Worm (Caenorhabditis elegans) whole organism, young adult: ENCODE results near the gene fbxa-174.

Experiments used
- K11D2.4 ChIP-seq: fragments of 200-800 bp; sonication (Bioruptor generic); IDR thresholded peaks from 2 replicates; pipeline ENCODE4 v1.3.6; 2022; ENCODE audit warnings: missing genetic modification reagents, missing genetic modification characterization, missing compliant biosample characterization
- ama-1 ChIP-seq, 3 experiments: fragments of 150-350 bp in 1 of 3; sonication (generic microtip) in 2 of 3; optimal IDR thresholded peaks; 2 replicates each; lab custom pipeline; 2014 to 2018; ENCODE audit warnings: missing biosample characterization in 2 of 3, missing genetic modification characterization in 2 of 3, missing genetic modification reagents in 2 of 3
- aptf-2 ChIP-seq: fragments of 200-800 bp; sonication (Bioruptor generic); conservative IDR thresholded peaks from 2 replicates; pipeline ENCODE4 v1.3.6; 2022; ENCODE audit warnings: missing genetic modification reagents, missing genetic modification characterization, missing compliant biosample characterization
- athp-1 ChIP-seq: sonication (generic microtip); optimal IDR thresholded peaks from 2 replicates; lab custom pipeline; 2017; ENCODE audit warnings: mild to moderate bottlenecking, missing genetic modification characterization, missing compliant biosample characterization
- ccch-3 ChIP-seq: fragments of 200-800 bp; sonication (Bioruptor generic); optimal IDR thresholded peaks from 2 replicates; lab custom pipeline; 2018; ENCODE audit warnings: mild to moderate bottlenecking, missing genetic modification characterization, missing compliant biosample characterization
- chd-7 ChIP-seq: sonication (generic microtip); optimal IDR thresholded peaks from 2 replicates; lab custom pipeline; 2016; ENCODE audit warnings: mild to moderate bottlenecking, missing genetic modification characterization, moderate library complexity, missing compliant biosample characterization
- die-1 ChIP-seq: sonication (generic microtip); optimal IDR thresholded peaks from 2 replicates; lab custom pipeline; 2016; ENCODE audit warnings: missing genotype, mild to moderate bottlenecking, missing genetic modification characterization, missing compliant biosample characterization
- egl-18 ChIP-seq: fragments of 200-800 bp; sonication (Bioruptor generic); IDR thresholded peaks from 2 replicates; pipeline ENCODE4 v1.3.6; 2022; ENCODE audit warnings: missing genetic modification reagents, missing genetic modification characterization, missing compliant biosample characterization
- lin-35 ChIP-seq, 3 experiments: fragments of 150-350 bp in 2 of 3; sonication (generic microtip) in 1 of 3; optimal IDR thresholded peaks; 2 replicates each; lab custom pipeline; 2014 to 2018; ENCODE audit warnings: missing biosample characterization in 3 of 3, missing genetic modification characterization in 3 of 3, missing genetic modification reagents in 3 of 3
- lin-54 ChIP-seq: fragments of 200-800 bp; sonication (Bioruptor generic); optimal IDR thresholded peaks from 2 replicates; lab custom pipeline; 2018; ENCODE audit warnings: mild to moderate bottlenecking, missing genetic modification characterization, missing compliant biosample characterization
- nfya-1 ChIP-seq: sonication (generic microtip); optimal IDR thresholded peaks from 2 replicates; lab custom pipeline; 2017; ENCODE audit warnings: antibody characterized with exemption, missing compliant biosample characterization, missing genetic modification characterization, borderline replicate concordance; ENCODE audit not compliant: insufficient read depth
- nhr-120 ChIP-seq: fragments of 200-800 bp; sonication (Bioruptor generic); IDR thresholded peaks from 2 replicates; pipeline ENCODE4 v1.3.6; 2022; ENCODE audit warnings: missing genetic modification characterization, missing compliant biosample characterization
- zim-3 ChIP-seq: sonication (generic microtip); optimal IDR thresholded peaks from 2 replicates; lab custom pipeline; 2017; ENCODE audit warnings: mild to moderate bottlenecking, missing genetic modification characterization, moderate library complexity, missing compliant biosample characterization

ce11 chrV:17546931-17547330, 11.3 kb downstream of the fbxa-174 start:
- no peak for TF ChIP-seq zim-3 (tag; lab: Kevin White, UChicago)
- TF ChIP-seq lin-54 (GFP tag; lab: Kevin White, UChicago) = no peak
- TF ChIP-seq ccch-3 (GFP tag; lab: Kevin White, UChicago) = no peak
- no peak for TF ChIP-seq aptf-2
- TF ChIP-seq nfya-1 (tag; lab: Kevin White, UChicago) = no peak
- TF ChIP-seq ama-1 (optimal IDR thresholded peaks at IDR 0.05; lab: Kevin White, UChicago) = no peak
- no peak for TF ChIP-seq ama-1 (GFP tag; optimal IDR thresholded peaks at IDR 0.05; lab: Kevin White, UChicago)
- no peak for TF ChIP-seq lin-35 (GFP tag; optimal IDR thresholded peaks at IDR 0.05; lab: Kevin White, UChicago)
- TF ChIP-seq K11D2.4 (GFP tag; lab: Robert Waterston, UW) = no peak
- TF ChIP-seq die-1 (tag; lab: Kevin White, UChicago) = no peak
- TF ChIP-seq chd-7 (tag; lab: Kevin White, UChicago) = no peak
- TF ChIP-seq nhr-120 = no peak
- TF ChIP-seq athp-1 (tag; lab: Kevin White, UChicago) = no peak
- TF ChIP-seq egl-18 (GFP tag; lab: Robert Waterston, UW) = no peak
